Worm (Caenorhabditis elegans) whole organism, young adult: ENCODE data around the gene T26G10.5.
A peak's percentile ranks its signal among the peaks of the same experiment; 100 is the strongest.

Source experiments
- B0261.1 ChIP-seq: sonication (generic microtip); optimal IDR thresholded peaks from 2 replicates; lab custom pipeline; 2016; ENCODE audit warnings: mild to moderate bottlenecking, missing genetic modification characterization, moderate library complexity, missing compliant biosample characterization
- C17E4.6 ChIP-seq: fragments of 200-800 bp; sonication (Bioruptor generic); IDR thresholded peaks from 2 replicates; pipeline ENCODE4 v1.3.6; 2022; ENCODE audit warnings: missing genetic modification reagents, missing genetic modification characterization, missing compliant biosample characterization
- D2030.7 ChIP-seq: fragments of 200-800 bp; sonication (Bioruptor generic); IDR thresholded peaks from 2 replicates; pipeline ENCODE4 v1.3.6; 2022; ENCODE audit warnings: missing genetic modification reagents, missing genetic modification characterization, missing compliant biosample characterization
- F10E7.11 ChIP-seq: sonication (generic microtip); optimal IDR thresholded peaks from 2 replicates; lab custom pipeline; 2017; ENCODE audit warnings: mild to moderate bottlenecking, missing genetic modification characterization, moderate library complexity, missing compliant biosample characterization
- F33H1.4 ChIP-seq: fragments of 200-800 bp; sonication (Bioruptor generic); IDR thresholded peaks from 2 replicates; pipeline ENCODE4 v1.3.6; 2022; ENCODE audit warnings: missing genetic modification reagents, missing genetic modification characterization, missing compliant biosample characterization
- F39B2.1 ChIP-seq: fragments of 200-800 bp; sonication (Bioruptor generic); IDR thresholded peaks from 2 replicates; pipeline ENCODE4 v1.3.6; 2022; ENCODE audit warnings: missing genetic modification reagents, missing genetic modification characterization, missing compliant biosample characterization
- F52B5.7 ChIP-seq: sonication (generic microtip); optimal IDR thresholded peaks from 2 replicates; lab custom pipeline; 2016; ENCODE audit warnings: mild to moderate bottlenecking, missing genetic modification characterization, missing compliant biosample characterization
- F57A8.1 ChIP-seq: fragments of 200-800 bp; sonication (Bioruptor generic); optimal IDR thresholded peaks from 2 replicates; lab custom pipeline; 2018; ENCODE audit warnings: mild to moderate bottlenecking, missing genetic modification characterization, moderate library complexity, missing compliant biosample characterization
- K12H6.12 ChIP-seq: fragments of 200-800 bp; sonication (Bioruptor generic); optimal IDR thresholded peaks from 2 replicates; lab custom pipeline; 2018; ENCODE audit warnings: mild to moderate bottlenecking, missing genetic modification characterization, missing compliant biosample characterization
- Y95B8A.8 ChIP-seq: fragments of 200-800 bp; sonication (Bioruptor generic); IDR thresholded peaks from 2 replicates; pipeline ENCODE4 v1.3.6; 2022; ENCODE audit warnings: missing genetic modification reagents, missing genetic modification characterization, missing compliant biosample characterization
- aptf-2 ChIP-seq: fragments of 200-800 bp; sonication (Bioruptor generic); conservative IDR thresholded peaks from 2 replicates; pipeline ENCODE4 v1.3.6; 2022; ENCODE audit warnings: missing genetic modification reagents, missing genetic modification characterization, missing compliant biosample characterization
- athp-1 ChIP-seq: sonication (generic microtip); optimal IDR thresholded peaks from 2 replicates; lab custom pipeline; 2017; ENCODE audit warnings: mild to moderate bottlenecking, missing genetic modification characterization, missing compliant biosample characterization
- attf-3 ChIP-seq: fragments of 200-800 bp; sonication (Bioruptor generic); conservative IDR thresholded peaks from 2 replicates; pipeline ENCODE4 v1.3.6; 2022; ENCODE audit warnings: missing genetic modification reagents, missing genetic modification characterization, missing compliant biosample characterization
- attf-5 ChIP-seq: fragments of 200-800 bp; sonication (Bioruptor generic); optimal IDR thresholded peaks from 2 replicates; lab custom pipeline; 2018; ENCODE audit warnings: mild to moderate bottlenecking, missing genetic modification characterization, missing compliant biosample characterization
- attf-6 ChIP-seq: fragments of 200-800 bp; sonication (Bioruptor generic); IDR thresholded peaks from 2 replicates; pipeline ENCODE4 v1.3.6; 2022; ENCODE audit warnings: missing genetic modification reagents, missing genetic modification characterization, missing compliant biosample characterization
- ceh-27 ChIP-seq: fragments of 200-800 bp; sonication (Bioruptor generic); optimal IDR thresholded peaks from 2 replicates; lab custom pipeline; 2018; ENCODE audit warnings: mild to moderate bottlenecking, missing genetic modification characterization, moderate library complexity, missing compliant biosample characterization
- dox-1 ChIP-seq: fragments of 200-800 bp; sonication (Bioruptor generic); IDR thresholded peaks from 2 replicates; pipeline ENCODE4 v1.3.6; 2022; ENCODE audit warnings: missing genetic modification reagents, missing genetic modification characterization, missing compliant biosample characterization
- efl-1 ChIP-seq: fragments of 150-350 bp; optimal IDR thresholded peaks from 2 replicates; lab custom pipeline; 2014; ENCODE audit warnings: missing biosample characterization, missing genetic modification reagents, missing genetic modification characterization
- egl-44 ChIP-seq: fragments of 200-800 bp; sonication (Bioruptor generic); IDR thresholded peaks from 2 replicates; pipeline ENCODE4 v1.3.6; 2022; ENCODE audit warnings: missing genetic modification reagents, missing genetic modification characterization, missing compliant biosample characterization
- egrh-3 ChIP-seq: fragments of 200-800 bp; sonication (Bioruptor generic); IDR thresholded peaks from 2 replicates; pipeline ENCODE4 v1.3.6; 2022; ENCODE audit warnings: missing genetic modification reagents, missing genetic modification characterization, missing compliant biosample characterization
- ets-4 ChIP-seq: fragments of 200-800 bp; sonication (Bioruptor generic); optimal IDR thresholded peaks from 2 replicates; lab custom pipeline; 2018; ENCODE audit warnings: mild to moderate bottlenecking, missing genetic modification characterization, missing compliant biosample characterization
- him-1 ChIP-seq: sonication (generic microtip); optimal IDR thresholded peaks from 2 replicates; lab custom pipeline; 2016; ENCODE audit warnings: missing genotype, missing genetic modification reagents, missing genetic modification characterization, missing compliant biosample characterization
- hlh-12 ChIP-seq: sonication (generic microtip); optimal IDR thresholded peaks from 2 replicates; lab custom pipeline; 2016; ENCODE audit warnings: missing genetic modification characterization, missing compliant biosample characterization
- hmg-1.2 ChIP-seq: fragments of 200-800 bp; sonication (Bioruptor generic); IDR thresholded peaks from 2 replicates; pipeline ENCODE4 v1.3.6; 2022; ENCODE audit warnings: missing genetic modification reagents, missing genetic modification characterization, missing compliant biosample characterization
- hrde-1 ChIP-seq: sonication (generic microtip); optimal IDR thresholded peaks from 2 replicates; lab custom pipeline; 2016; ENCODE audit warnings: missing genetic modification characterization, mild to moderate bottlenecking, missing compliant biosample characterization, moderate library complexity, missing genotype, missing genetic modification reagents, borderline replicate concordance
- let-526 ChIP-seq: fragments of 200-800 bp; sonication (Bioruptor generic); IDR thresholded peaks from 2 replicates; pipeline ENCODE4 v1.3.6; 2022; ENCODE audit warnings: missing genetic modification reagents, missing genetic modification characterization, missing compliant biosample characterization
- lin-26 ChIP-seq: fragments of 200-800 bp; sonication (Bioruptor generic); IDR thresholded peaks from 2 replicates; pipeline ENCODE4 v1.3.6; 2022; ENCODE audit warnings: missing genetic modification reagents, missing genetic modification characterization, missing compliant biosample characterization
- lsl-1 ChIP-seq: fragments of 200-800 bp; sonication (Bioruptor generic); optimal IDR thresholded peaks from 2 replicates; lab custom pipeline; 2018; ENCODE audit warnings: mild to moderate bottlenecking, missing genetic modification characterization, moderate library complexity, missing compliant biosample characterization
- lsy-27 ChIP-seq: sonication (generic microtip); optimal IDR thresholded peaks from 2 replicates; lab custom pipeline; 2017; ENCODE audit warnings: missing genetic modification characterization, mild to moderate bottlenecking, missing compliant biosample characterization, antibody characterized with exemption, missing genotype, borderline replicate concordance; ENCODE audit not compliant: insufficient read depth
- madf-10 ChIP-seq: sonication (generic microtip); optimal IDR thresholded peaks from 2 replicates; lab custom pipeline; 2016; ENCODE audit warnings: mild to moderate bottlenecking, missing genetic modification characterization, missing compliant biosample characterization
- madf-3 ChIP-seq: fragments of 200-800 bp; sonication (Bioruptor generic); IDR thresholded peaks from 2 replicates; pipeline ENCODE4 v1.3.6; 2022; ENCODE audit warnings: missing genetic modification reagents, missing genetic modification characterization, missing compliant biosample characterization
- madf-8 ChIP-seq: fragments of 200-800 bp; sonication (Bioruptor generic); conservative IDR thresholded peaks from 2 replicates; pipeline ENCODE4 v1.3.6; 2022; ENCODE audit warnings: missing genetic modification reagents, missing genetic modification characterization, missing compliant biosample characterization
- mel-28 ChIP-seq: sonication (generic microtip); optimal IDR thresholded peaks from 2 replicates; lab custom pipeline; 2016; ENCODE audit warnings: borderline replicate concordance, mild to moderate bottlenecking, missing genetic modification characterization, missing compliant biosample characterization
- nhr-179 ChIP-seq: sonication (generic microtip); optimal IDR thresholded peaks from 2 replicates; lab custom pipeline; 2016; ENCODE audit warnings: mild to moderate bottlenecking, missing genetic modification characterization, missing compliant biosample characterization
- rcor-1 ChIP-seq: fragments of 200-800 bp; sonication (Bioruptor generic); IDR thresholded peaks from 2 replicates; pipeline ENCODE4 v1.3.6; 2022; ENCODE audit warnings: missing genetic modification reagents, missing genetic modification characterization, missing compliant biosample characterization
- rpc-1 ChIP-seq, 2 experiments: fragments of 150-350 bp in 1 of 2; sonication (generic microtip) in 1 of 2; optimal IDR thresholded peaks; 2 replicates each; lab custom pipeline; 2014 to 2018; ENCODE audit warnings: missing biosample characterization in 1 of 2, missing genetic modification characterization in 1 of 2, missing genetic modification reagents in 1 of 2, missing genotype in 1 of 2
- snpc-3.4 ChIP-seq: sonication (generic microtip); optimal IDR thresholded peaks from 2 replicates; lab custom pipeline; 2017; ENCODE audit warnings: missing genetic modification characterization, mild to moderate bottlenecking, missing compliant biosample characterization, antibody characterized with exemption, moderate library complexity, missing genotype, missing genetic modification reagents
- snpc-4 ChIP-seq, 5 experiments: fragments of 150-350 bp in 1 of 5; sonication (generic microtip) in 4 of 5; optimal IDR thresholded peaks; 2 replicates each; lab custom pipeline; 2014 to 2018; ENCODE audit warnings: missing genetic modification characterization in 5 of 5, missing biosample characterization in 3 of 5, antibody characterized with exemption in 2 of 5, mild to moderate bottlenecking in 2 of 5, missing compliant biosample characterization in 2 of 5, missing genotype in 2 of 5, moderate library complexity in 2 of 5, missing genetic modification reagents in 1 of 5
- tbp1 ChIP-seq: fragments of 200-800 bp; sonication (Bioruptor generic); optimal IDR thresholded peaks from 2 replicates; lab custom pipeline; 2018; ENCODE audit warnings: mild to moderate bottlenecking, missing genetic modification characterization, missing compliant biosample characterization
- unc-130 ChIP-seq: sonication (generic microtip); optimal IDR thresholded peaks from 2 replicates; lab custom pipeline; 2016; ENCODE audit warnings: missing genetic modification reagents, missing genetic modification characterization, missing compliant biosample characterization
- xnd-1 ChIP-seq: sonication (generic microtip); optimal IDR thresholded peaks from 2 replicates; lab custom pipeline; 2016; ENCODE audit warnings: missing genotype, missing genetic modification reagents, missing genetic modification characterization, missing compliant biosample characterization
- zim-3 ChIP-seq: sonication (generic microtip); optimal IDR thresholded peaks from 2 replicates; lab custom pipeline; 2017; ENCODE audit warnings: mild to moderate bottlenecking, missing genetic modification characterization, moderate library complexity, missing compliant biosample characterization
- ztf-22 ChIP-seq: fragments of 200-800 bp; sonication (Bioruptor generic); optimal IDR thresholded peaks from 2 replicates; lab custom pipeline; 2018; ENCODE audit warnings: mild to moderate bottlenecking, missing genetic modification characterization, moderate library complexity, missing compliant biosample characterization
- ztf-25 ChIP-seq: fragments of 200-800 bp; sonication (Bioruptor generic); IDR thresholded peaks from 2 replicates; pipeline ENCODE4 v1.3.6; 2022; ENCODE audit warnings: missing genetic modification reagents, missing genetic modification characterization, missing compliant biosample characterization
- ztf-28 ChIP-seq: fragments of 200-800 bp; sonication (Bioruptor generic); IDR thresholded peaks from 2 replicates; pipeline ENCODE4 v1.3.6; 2022; ENCODE audit warnings: missing genetic modification reagents, missing genetic modification characterization, missing compliant biosample characterization

The T26G10.5 gene

ce11 chrIII:9408304-9408703 lies 17.9 kb downstream of the T26G10.5 start (continued):
- TF ChIP-seq tbp1 (GFP tag; lab: Kevin White, UChicago) = peak; percentile 77
- peak; percentile 94 for TF ChIP-seq hmg-1.2 (GFP tag; lab: Robert Waterston, UW)
- peak; percentile 50 for TF ChIP-seq unc-130 (GFP tag; lab: Kevin White, UChicago)
- peak; percentile 90 for TF ChIP-seq aptf-2 (GFP tag; lab: Robert Waterston, UW)
- peak; percentile 53 for TF ChIP-seq efl-1 (GFP tag; lab: Kevin White, UChicago)
- peak; percentile 90 for TF ChIP-seq rcor-1 (GFP tag; lab: Robert Waterston, UW)
- TF ChIP-seq egrh-3 = peak; percentile 88
- TF ChIP-seq snpc-3.4 (tag; lab: Kevin White, UChicago) = peak; percentile 84
- TF ChIP-seq ztf-28 (GFP tag; lab: Robert Waterston, UW) = peak; percentile 98
- peak; percentile 38; the same call in 1 of the 2 replicates for TF ChIP-seq let-526 (GFP tag; lab: Robert Waterston, UW)
- TF ChIP-seq attf-6 (GFP tag; lab: Robert Waterston, UW) = peak; percentile 82
- peak; percentile 74 for TF ChIP-seq lsl-1 (GFP tag; lab: Kevin White, UChicago)
- TF ChIP-seq dox-1 (GFP tag; lab: Robert Waterston, UW) = peak; percentile 95

ce11 chrIII:9406600-9406999 lies 19.6 kb downstream of the T26G10.5 start, which contains the start of gene T26G10.1:
Gene T26G10.1, minus strand, starts transcription at chrIII:9406641.
- TF ChIP-seq him-1 (tag; lab: Kevin White, UChicago) (no peak), hmg-1.2 (GFP tag; lab: Robert Waterston, UW) (peak; percentile 65), dox-1 (GFP tag; lab: Robert Waterston, UW) (peak; percentile 90), F52B5.7 (tag; lab: Kevin White, UChicago) (no peak), ceh-27 (GFP tag; lab: Kevin White, UChicago) (peak; percentile 34), F57A8.1 (GFP tag; lab: Kevin White, UChicago) (no peak), madf-3 (GFP tag; lab: Robert Waterston, UW) (peak; percentile 60; the same call in 1 of the 2 replicates), Y95B8A.8 (peak; percentile 60; the same call in 1 of the 2 replicates), egl-44 (peak; percentile 7; the same call in 1 of the 2 replicates), snpc-4 (GFP tag; optimal IDR thresholded peaks at IDR 0.05; lab: Kevin White, UChicago) (no peak), snpc-4 (tag; optimal IDR thresholded peaks at IDR 0.05; lab: Kevin White, UChicago) (peak in 3 of 4 experiments; percentile 25 to 85 (median 72)), zim-3 (no peak), madf-8 (GFP tag; lab: Robert Waterston, UW) (peak; percentile 68), K12H6.12 (tag; lab: Kevin White, UChicago) (no peak), ets-4 (GFP tag; lab: Kevin White, UChicago) (no peak), attf-5 (GFP tag; lab: Kevin White, UChicago) (peak; percentile 73), athp-1 (tag; lab: Kevin White, UChicago) (peak; percentile 20), hlh-12 (no peak), ztf-25 (GFP tag; lab: Robert Waterston, UW) (no peak), lin-26 (GFP tag; lab: Robert Waterston, UW) (no peak), F39B2.1 (GFP tag; lab: Robert Waterston, UW) (no peak), D2030.7 (GFP tag; lab: Robert Waterston, UW) (peak; percentile 90), madf-10 (no peak), xnd-1 (tag; lab: Kevin White, UChicago) (peak; percentile 17), ztf-22 (GFP tag; lab: Kevin White, UChicago) (no peak), mel-28 (tag; lab: Kevin White, UChicago) (no peak), B0261.1 (tag; lab: Kevin White, UChicago) (no peak), hrde-1 (peak; percentile 11), C17E4.6 (GFP tag; lab: Robert Waterston, UW) (0 out of 2 replicates have a peak, but pooled peaks have one; percentile 15), nhr-179 (tag; lab: Kevin White, UChicago) (no peak), F33H1.4 (GFP tag; lab: Robert Waterston, UW) (peak; percentile 65), lsy-27 (no peak), attf-3 (peak; percentile 73), rpc-1 (optimal IDR thresholded peaks at IDR 0.05; lab: Kevin White, UChicago) (no peak), rpc-1 (tag; optimal IDR thresholded peaks at IDR 0.05; lab: Kevin White, UChicago) (no peak), F10E7.11 (tag; lab: Kevin White, UChicago) (no peak)
